Fruit fly (Drosophila melanogaster) whole organism, embryonic: ENCODE data around the gene CG3764.

Source experiments
- Aef1 ChIP-seq: fragments of 200-800 bp; sonication (Bioruptor generic); IDR thresholded peaks from 3 replicates; pipeline ENCODE4 v1.3.6; 2022; ENCODE audit warnings: missing biosample characterization, missing genetic modification characterization
- Blimp-1 ChIP-seq: fragments of 200-800 bp; sonication (Bioruptor generic); optimal IDR thresholded peaks from 3 replicates; lab custom pipeline; 2018; ENCODE audit warnings: missing biosample characterization, missing genetic modification characterization, mild to moderate bottlenecking, moderate library complexity, missing genetic modification reagents
- CG10543 ChIP-seq: fragments of 200-800 bp; sonication (Bioruptor generic); optimal IDR thresholded peaks from 3 replicates; lab custom pipeline; 2017; ENCODE audit warnings: missing biosample characterization, mild to moderate bottlenecking, missing genetic modification characterization, moderate library complexity
- CG10565 ChIP-seq: fragments of 200-800 bp; sonication (Bioruptor generic); optimal IDR thresholded peaks from 3 replicates; lab custom pipeline; 2016; ENCODE audit warnings: missing biosample characterization, mild to moderate bottlenecking, missing genetic modification characterization
- CG11695 ChIP-seq: fragments of 200-800 bp; sonication (Bioruptor generic); IDR thresholded peaks from 3 replicates; pipeline ENCODE4 v1.3.6; 2022; ENCODE audit warnings: missing biosample characterization, missing genetic modification characterization
- CG11723 ChIP-seq: fragments of 200-800 bp; sonication (Bioruptor generic); optimal IDR thresholded peaks from 2 replicates; lab custom pipeline; 2017; ENCODE audit warnings: missing biosample characterization, mild to moderate bottlenecking, missing genetic modification characterization
- CG12071 ChIP-seq: fragments of 200-800 bp; sonication (Bioruptor generic); optimal IDR thresholded peaks from 3 replicates; lab custom pipeline; 2018; ENCODE audit warnings: missing biosample characterization, mild to moderate bottlenecking, missing genetic modification characterization
- CG15601 ChIP-seq: fragments of 200-800 bp; sonication (Bioruptor generic); optimal IDR thresholded peaks from 3 replicates; lab custom pipeline; 2019; ENCODE audit warnings: missing biosample characterization, mild to moderate bottlenecking, missing genetic modification characterization, moderate library complexity
- CG15696 ChIP-seq: fragments of 200-800 bp; sonication (Bioruptor generic); optimal IDR thresholded peaks from 2 replicates; lab custom pipeline; 2019; ENCODE audit warnings: missing biosample characterization, mild to moderate bottlenecking, missing genetic modification characterization, moderate library complexity
- CG30020 ChIP-seq: fragments of 200-800 bp; optimal IDR thresholded peaks from 2 replicates; lab custom pipeline; 2019; ENCODE audit warnings: missing biosample characterization, mild to moderate bottlenecking, missing genetic modification characterization, moderate library complexity
- CG34376 ChIP-seq: fragments of 200-800 bp; sonication (Bioruptor generic); optimal IDR thresholded peaks from 2 replicates; lab custom pipeline; 2018; ENCODE audit warnings: missing biosample characterization, mild to moderate bottlenecking, missing genetic modification characterization
- CG6791 ChIP-seq: fragments of 200-800 bp; sonication (Bioruptor generic); IDR thresholded peaks from 3 replicates; pipeline ENCODE4 v1.3.6; 2022; ENCODE audit warnings: missing biosample characterization, missing genetic modification characterization; ENCODE audit not compliant: partially characterized antibody
- CG8290 ChIP-seq, 3 experiments: fragments of 200-800 bp; sonication (Bioruptor generic); optimal IDR thresholded peaks; 2 replicates each; lab custom pipeline; 2016 to 2019; ENCODE audit warnings: missing biosample characterization in 3 of 3, missing genetic modification characterization in 3 of 3, mild to moderate bottlenecking in 2 of 3, moderate library complexity in 1 of 3
- CG9215 ChIP-seq: fragments of 200-800 bp; sonication (Bioruptor generic); IDR thresholded peaks from 2 replicates; pipeline ENCODE4 v1.3.6; 2022; ENCODE audit warnings: missing biosample characterization, missing genetic modification characterization
- CkIIα-i1 ChIP-seq: fragments of 200-800 bp; sonication (Bioruptor generic); IDR thresholded peaks from 2 replicates; pipeline ENCODE4 v1.3.6; 2022; ENCODE audit warnings: missing biosample characterization, missing genetic modification characterization
- CoRest ChIP-seq: fragments of 200-800 bp; sonication (Bioruptor generic); optimal IDR thresholded peaks from 3 replicates; lab custom pipeline; 2018; ENCODE audit warnings: missing biosample characterization, mild to moderate bottlenecking, missing genetic modification characterization, moderate library complexity
- Dad ChIP-seq: fragments of 200-800 bp; sonication (Bioruptor generic); optimal IDR thresholded peaks from 3 replicates; lab custom pipeline; 2016; ENCODE audit warnings: missing biosample characterization, missing genetic modification characterization
- Deaf1 ChIP-seq: fragments of 200-800 bp; optimal IDR thresholded peaks from 3 replicates; lab custom pipeline; 2019; ENCODE audit warnings: missing biosample characterization, mild to moderate bottlenecking, missing genetic modification characterization, moderate library complexity
- Doc3 ChIP-seq: fragments of 200-800 bp; sonication (Bioruptor generic); IDR thresholded peaks from 3 replicates; pipeline ENCODE4 v1.3.6; 2022; ENCODE audit warnings: missing biosample characterization, missing genetic modification characterization; ENCODE audit not compliant: partially characterized antibody
- Drgx ChIP-seq: fragments of 200-800 bp; sonication (Bioruptor generic); IDR thresholded peaks from 2 replicates; pipeline ENCODE4 v1.3.6; 2022; ENCODE audit warnings: missing biosample characterization, missing genetic modification characterization
- Hand ChIP-seq: fragments of 200-800 bp; sonication (Bioruptor generic); optimal IDR thresholded peaks from 2 replicates; lab custom pipeline; 2017; ENCODE audit warnings: mild to moderate bottlenecking, missing biosample characterization, missing genetic modification reagents, missing genetic modification characterization
- MBD-R2 ChIP-seq: fragments of 200-800 bp; sonication (Bioruptor generic); IDR thresholded peaks from 2 replicates; pipeline ENCODE4 v1.3.6; 2022; ENCODE audit warnings: missing biosample characterization, missing genetic modification characterization
- MESR4 ChIP-seq: fragments of 200-800 bp; sonication (Bioruptor generic); optimal IDR thresholded peaks from 2 replicates; lab custom pipeline; 2018; ENCODE audit warnings: missing biosample characterization, mild to moderate bottlenecking, missing genetic modification characterization, moderate library complexity
- Med ChIP-seq: fragments of 200-800 bp; sonication (Bioruptor generic); peaks from one replicate; lab custom pipeline; 2016; ENCODE audit warnings: missing biosample characterization, missing genetic modification characterization, mild to moderate bottlenecking, inconsistent platforms, moderate library complexity
- Oaz ChIP-seq: fragments of 200-800 bp; sonication (Bioruptor generic); IDR thresholded peaks from 2 replicates; pipeline ENCODE4 v1.3.6; 2022; ENCODE audit warnings: missing biosample characterization, missing genetic modification characterization
- Optix ChIP-seq: fragments of 200-800 bp; sonication (Bioruptor generic); IDR thresholded peaks from 3 replicates; pipeline ENCODE4 v1.3.6; 2022; ENCODE audit warnings: missing biosample characterization, missing genetic modification characterization
- Xrp1 ChIP-seq: fragments of 200-800 bp; sonication (Bioruptor generic); IDR thresholded peaks from 2 replicates; pipeline ENCODE4 v1.3.6; 2022; ENCODE audit warnings: missing biosample characterization, missing genetic modification characterization
- bigmax ChIP-seq: fragments of 200-800 bp; sonication (Bioruptor generic); optimal IDR thresholded peaks from 2 replicates; lab custom pipeline; 2018; ENCODE audit warnings: missing biosample characterization, mild to moderate bottlenecking, missing genetic modification characterization
- crc ChIP-seq: fragments of 200-800 bp; sonication (Bioruptor generic); optimal IDR thresholded peaks from 2 replicates; lab custom pipeline; 2016; ENCODE audit warnings: missing biosample characterization, missing genetic modification characterization
- cwo ChIP-seq: fragments of 200-800 bp; sonication (Bioruptor generic); optimal IDR thresholded peaks from 3 replicates; lab custom pipeline; 2017; ENCODE audit warnings: missing biosample characterization, missing genetic modification characterization, mild to moderate bottlenecking, moderate library complexity, missing genetic modification reagents
- dimm ChIP-seq: fragments of 200-800 bp; sonication (Bioruptor generic); IDR thresholded peaks from 2 replicates; pipeline ENCODE4 v1.3.6; 2022; ENCODE audit warnings: missing biosample characterization, missing genetic modification characterization
- disco-r ChIP-seq: fragments of 200-800 bp; sonication (Bioruptor generic); optimal IDR thresholded peaks from 2 replicates; lab custom pipeline; 2016; ENCODE audit warnings: missing biosample characterization, missing genetic modification characterization
- exex ChIP-seq: fragments of 200-800 bp; sonication (Bioruptor generic); optimal IDR thresholded peaks from 4 replicates; lab custom pipeline; 2018; ENCODE audit warnings: missing biosample characterization, mild to moderate bottlenecking, missing genetic modification characterization, moderate library complexity
- grau ChIP-seq: fragments of 200-800 bp; optimal IDR thresholded peaks from 3 replicates; lab custom pipeline; 2019; ENCODE audit warnings: missing biosample characterization, mild to moderate bottlenecking, missing genetic modification characterization, moderate library complexity
- maf-S ChIP-seq: fragments of 200-800 bp; sonication (Bioruptor generic); optimal IDR thresholded peaks from 2 replicates; lab custom pipeline; 2016; ENCODE audit warnings: missing biosample characterization, missing genetic modification characterization
- nerfin-2 ChIP-seq: fragments of 200-800 bp; sonication (Bioruptor generic); IDR thresholded peaks from 2 replicates; pipeline ENCODE4 v1.3.6; 2022; ENCODE audit warnings: missing biosample characterization, missing genetic modification characterization; ENCODE audit not compliant: partially characterized antibody
- peb ChIP-seq: fragments of 200-800 bp; sonication (Bioruptor generic); IDR thresholded peaks from 2 replicates; pipeline ENCODE4 v1.3.6; 2022; ENCODE audit warnings: missing biosample characterization, missing genetic modification characterization
- pita ChIP-seq: fragments of 200-800 bp; sonication (Bioruptor generic); optimal IDR thresholded peaks from 2 replicates; lab custom pipeline; 2017; ENCODE audit warnings: missing biosample characterization, mild to moderate bottlenecking, missing genetic modification characterization
- run ChIP-seq: fragments of 200-800 bp; sonication (Bioruptor generic); optimal IDR thresholded peaks from 3 replicates; lab custom pipeline; 2018; ENCODE audit warnings: missing biosample characterization, mild to moderate bottlenecking, missing genetic modification characterization
- sens ChIP-seq: fragments of 200-800 bp; sonication (Bioruptor generic); peaks from one replicate; lab custom pipeline; 2016; ENCODE audit warnings: missing biosample characterization, missing genetic modification characterization
- sens-2 ChIP-seq: fragments of 200-800 bp; sonication (Bioruptor generic); IDR thresholded peaks from 2 replicates; pipeline ENCODE4 v1.3.6; 2022; ENCODE audit warnings: missing biosample characterization, missing genetic modification characterization
- shn ChIP-seq: fragments of 200-800 bp; sonication (Bioruptor generic); optimal IDR thresholded peaks from 3 replicates; lab custom pipeline; 2016; ENCODE audit warnings: missing biosample characterization, missing genetic modification characterization
- sug ChIP-seq: fragments of 200-800 bp; optimal IDR thresholded peaks from 2 replicates; lab custom pipeline; 2019; ENCODE audit warnings: missing biosample characterization, mild to moderate bottlenecking, missing genetic modification characterization, moderate library complexity
- tio ChIP-seq: fragments of 200-800 bp; sonication (Bioruptor generic); optimal IDR thresholded peaks from 2 replicates; lab custom pipeline; 2017; ENCODE audit warnings: missing biosample characterization, missing genetic modification characterization, inconsistent platforms
- vfl ChIP-seq: fragments of 200-800 bp; sonication (Bioruptor generic); optimal IDR thresholded peaks from 2 replicates; lab custom pipeline; 2016; ENCODE audit warnings: missing biosample characterization, missing genetic modification characterization
- vnd ChIP-seq: fragments of 200-800 bp; sonication (Bioruptor generic); IDR thresholded peaks from 3 replicates; pipeline ENCODE4 v1.3.6; 2022; ENCODE audit warnings: missing biosample characterization, missing genetic modification characterization; ENCODE audit not compliant: partially characterized antibody
- zfh2 ChIP-seq: fragments of 200-800 bp; sonication (Bioruptor generic); optimal IDR thresholded peaks from 2 replicates; lab custom pipeline; 2016; ENCODE audit warnings: missing biosample characterization, missing genetic modification characterization

The CG3764 gene

dm6 chr3L:17003251-17004171 lies 8.9 kb downstream of the CG3764 start (continued):
- no peak for TF ChIP-seq CG15696 (tag; lab: Kevin White, UChicago)
- TF ChIP-seq maf-S (GFP tag; lab: Kevin White, UChicago), result no peak
- TF ChIP-seq pita (GFP tag; lab: Kevin White, UChicago), result no peak
- peak; percentile 28 for TF ChIP-seq Xrp1 (GFP tag; lab: Robert Waterston, UW)
- TF ChIP-seq CoRest (tag; lab: Kevin White, UChicago), result no peak
- no peak for TF ChIP-seq bigmax (GFP tag; lab: Kevin White, UChicago)
- no peak for TF ChIP-seq Oaz (GFP tag; lab: Robert Waterston, UW)
- TF ChIP-seq CG9215, result no peak
- TF ChIP-seq cwo (GFP tag; lab: Kevin White, UChicago), result peak; percentile 95
- no peak for TF ChIP-seq crc (GFP tag; lab: Kevin White, UChicago)
- TF ChIP-seq sens, result no peak
- no peak for TF ChIP-seq MESR4
- no peak; the same call in 1 of the 2 replicates for TF ChIP-seq sens-2
- peak; percentile 14 for TF ChIP-seq grau (tag; lab: Kevin White, UChicago)
- TF ChIP-seq vfl (GFP tag; lab: Kevin White, UChicago), result no peak
- no peak for TF ChIP-seq CG30020 (tag; lab: Kevin White, UChicago)
- TF ChIP-seq dimm, result no peak
- TF ChIP-seq exex (tag; lab: Kevin White, UChicago), result peak; percentile 96
- TF ChIP-seq CG34376, result peak; percentile 69
- peak; percentile 59 for TF ChIP-seq Deaf1 (tag; lab: Kevin White, UChicago)
- no peak for TF ChIP-seq CG15601

- no peak for TF ChIP-seq Drgx (GFP tag; lab: Robert Waterston, UW)
- 0 out of 3 replicates have a peak, but pooled peaks have one; percentile 11 for TF ChIP-seq Optix
- TF ChIP-seq nerfin-2 (GFP tag; lab: Robert Waterston, UW), result no peak
- no peak for TF ChIP-seq CkIIα-i1 (GFP tag; lab: Robert Waterston, UW)
- TF ChIP-seq disco-r, result no peak
- no peak for TF ChIP-seq shn (GFP tag; lab: Kevin White, UChicago)
- no peak for TF ChIP-seq CG12071 (GFP tag; lab: Kevin White, UChicago)
- no peak for TF ChIP-seq run (tag; lab: Kevin White, UChicago)
- TF ChIP-seq tio (GFP tag; lab: Kevin White, UChicago), result no peak
- no peak for TF ChIP-seq CG6791 (GFP tag; lab: Robert Waterston, UW)
- no peak for TF ChIP-seq Doc3 (GFP tag; lab: Robert Waterston, UW)
- no peak for TF ChIP-seq CG11723 (GFP tag; lab: Kevin White, UChicago)
- TF ChIP-seq CG10565 (GFP tag; lab: Kevin White, UChicago), result no peak
- TF ChIP-seq peb (GFP tag; lab: Robert Waterston, UW), result no peak
- TF ChIP-seq sug, result peak; percentile 2
- TF ChIP-seq Med, result peak; percentile 52
- TF ChIP-seq MBD-R2 (GFP tag; lab: Robert Waterston, UW), result no peak
- no peak for TF ChIP-seq Dad (GFP tag; lab: Kevin White, UChicago)
- TF ChIP-seq Hand (GFP tag; lab: Kevin White, UChicago), result no peak
- no peak for TF ChIP-seq zfh2 (GFP tag; lab: Kevin White, UChicago)
- TF ChIP-seq CG10543 (GFP tag; lab: Kevin White, UChicago), result peak; percentile 85
- TF ChIP-seq CG8290 (GFP tag; optimal IDR thresholded peaks at IDR 0.05; lab: Kevin White, UChicago), result no peak
- TF ChIP-seq CG8290 (tag; optimal IDR thresholded peaks at IDR 0.05; lab: Kevin White, UChicago), result peak in 1 of 2 experiments; percentile 55
- no peak for TF ChIP-seq CG11695
- TF ChIP-seq vnd, result no peak
- no peak for TF ChIP-seq Blimp-1 (GFP tag; lab: Kevin White, UChicago)
- TF ChIP-seq Aef1 (GFP tag; lab: Robert Waterston, UW), result no peak
Measured at dm6 chr3L:17002140-17002849, 10.1 kb downstream of the CG3764 start.
